Fruit fly (Drosophila melanogaster) Kc167 (cell line): ENCODE data around the gene Egfrap.

ENCODE experiments used
- Myc ChIP-seq: fragments of >200 bp; optimal IDR thresholded peaks from 2 replicates; lab custom pipeline; 2017; ENCODE audit warnings: missing external identifiers
- Sin3A ChIP-seq: fragments of >200 bp; optimal IDR thresholded peaks from 2 replicates; lab custom pipeline; 2018; ENCODE audit warnings: missing external identifiers
- h ChIP-seq: fragments of >200 bp; optimal IDR thresholded peaks from 3 replicates; lab custom pipeline; 2018; ENCODE audit warnings: missing external identifiers
- insv ChIP-seq: fragments of >200 bp; optimal IDR thresholded peaks from 3 replicates; lab custom pipeline; 2018; ENCODE audit warnings: missing external identifiers
- psq ChIP-seq: fragments of >200 bp; optimal IDR thresholded peaks from 2 replicates; lab custom pipeline; 2017; ENCODE audit warnings: missing external identifiers
- ttk ChIP-seq: sonication (Bioruptor generic); optimal IDR thresholded peaks from 2 replicates; lab custom pipeline; 2017; ENCODE audit warnings: missing external identifiers

Gene Egfrap

dm6 chr3L:5980552-5981351, 30.3 kb upstream of the Egfrap start:
- no peak for TF ChIP-seq psq
- TF ChIP-seq Myc (lab: Kevin White, UChicago) = no peak
- no peak for TF ChIP-seq Sin3A (lab: Kevin White, UChicago)
- TF ChIP-seq h (lab: Kevin White, UChicago) = no peak
- no peak for TF ChIP-seq ttk (lab: Kevin White, UChicago)
- TF ChIP-seq insv (lab: Kevin White, UChicago) = no peak

- no peak for TF ChIP-seq ttk (lab: Kevin White, UChicago)
- TF ChIP-seq insv (lab: Kevin White, UChicago) = no peak
- TF ChIP-seq Myc (lab: Kevin White, UChicago) = no peak
- TF ChIP-seq psq = no peak
- TF ChIP-seq Sin3A (lab: Kevin White, UChicago) = no peak
- no peak for TF ChIP-seq h (lab: Kevin White, UChicago)
These were observed 29.7 kb upstream of the Egfrap start for dm6 chr3L:5980120-5980519.

dm6 chr3L:5979460-5979859, 29.0 kb upstream of the Egfrap start:
- TF ChIP-seq psq (no peak), Myc (lab: Kevin White, UChicago) (no peak)

- TF ChIP-seq Sin3A (lab: Kevin White, UChicago) (no peak), h (lab: Kevin White, UChicago) (no peak), ttk (lab: Kevin White, UChicago) (no peak), Myc (lab: Kevin White, UChicago) (no peak), psq (no peak), insv (lab: Kevin White, UChicago) (no peak)
These were observed 25.9 kb upstream of the Egfrap start for dm6 chr3L:5976121-5976906.

dm6 chr3L:5975785-5976120, 25.3 kb upstream of the Egfrap start, which contains the start of gene CG10479:
CG10479 (minus strand) TSS chr3L:5976007.
- TF ChIP-seq h (lab: Kevin White, UChicago) = no peak
- no peak for TF ChIP-seq insv (lab: Kevin White, UChicago)
- no peak for TF ChIP-seq Myc (lab: Kevin White, UChicago)
- no peak for TF ChIP-seq psq
- TF ChIP-seq Sin3A (lab: Kevin White, UChicago) = no peak
- TF ChIP-seq ttk (lab: Kevin White, UChicago) = no peak

- TF ChIP-seq Myc (lab: Kevin White, UChicago) (no peak), psq (no peak), Sin3A (lab: Kevin White, UChicago) (no peak), ttk (lab: Kevin White, UChicago) (no peak), h (lab: Kevin White, UChicago) (no peak), insv (lab: Kevin White, UChicago) (no peak)
These were observed 24.3 kb upstream of the Egfrap start for dm6 chr3L:5974575-5975421.

dm6 chr3L:5971440-5971839, 21.0 kb upstream of the Egfrap start:
- no peak for TF ChIP-seq insv (lab: Kevin White, UChicago)
- no peak for TF ChIP-seq ttk (lab: Kevin White, UChicago)

- TF ChIP-seq h (lab: Kevin White, UChicago) = no peak
- no peak for TF ChIP-seq Sin3A (lab: Kevin White, UChicago)
- TF ChIP-seq psq = no peak
- no peak for TF ChIP-seq Myc (lab: Kevin White, UChicago)
- no peak for TF ChIP-seq ttk (lab: Kevin White, UChicago)
- TF ChIP-seq insv (lab: Kevin White, UChicago) = no peak
These were observed 19.7 kb upstream of the Egfrap start for dm6 chr3L:5970169-5970568.

- no peak for TF ChIP-seq Myc (lab: Kevin White, UChicago)
- no peak for TF ChIP-seq psq
- no peak for TF ChIP-seq Sin3A (lab: Kevin White, UChicago)
- TF ChIP-seq ttk (lab: Kevin White, UChicago) = no peak
- no peak for TF ChIP-seq h (lab: Kevin White, UChicago)
- TF ChIP-seq insv (lab: Kevin White, UChicago) = no peak
These were observed 18.7 kb upstream of the Egfrap start for dm6 chr3L:5969122-5969521.

dm6 chr3L:5968695-5969094, 18.2 kb upstream of the Egfrap start:
- no peak for TF ChIP-seq psq
- no peak for TF ChIP-seq h (lab: Kevin White, UChicago)
- TF ChIP-seq ttk (lab: Kevin White, UChicago) = no peak
- TF ChIP-seq Sin3A (lab: Kevin White, UChicago) = no peak
- no peak for TF ChIP-seq insv (lab: Kevin White, UChicago)
- TF ChIP-seq Myc (lab: Kevin White, UChicago) = no peak

- TF ChIP-seq h (lab: Kevin White, UChicago) = no peak
- TF ChIP-seq ttk (lab: Kevin White, UChicago) = no peak
- no peak for TF ChIP-seq insv (lab: Kevin White, UChicago)
- TF ChIP-seq psq = no peak
- no peak for TF ChIP-seq Sin3A (lab: Kevin White, UChicago)
- no peak for TF ChIP-seq Myc (lab: Kevin White, UChicago)
These were observed 16.5 kb upstream of the Egfrap start for dm6 chr3L:5966850-5967418.
